Worm (Caenorhabditis elegans) whole organism, midembryonic: Measurements from ENCODE around the gene enri-2.

Experiments
- T22C8.4 ChIP-seq: fragments of 200-800 bp; sonication (Bioruptor generic); IDR thresholded peaks from 2 replicates; pipeline ENCODE4 v1.3.6; 2022; ENCODE audit warnings: missing genetic modification characterization, missing compliant biosample characterization
- cog-1 ChIP-seq: sonication (generic microtip); optimal IDR thresholded peaks from 2 replicates; lab custom pipeline; 2016; ENCODE audit warnings: missing genetic modification characterization, missing compliant biosample characterization
- flt-1 ChIP-seq: fragments of 200-800 bp; sonication (Bioruptor generic); IDR thresholded peaks from 2 replicates; pipeline ENCODE4 v1.3.6; 2022; ENCODE audit warnings: missing genetic modification characterization, missing compliant biosample characterization
- klf-2 ChIP-seq: fragments of 200-800 bp; sonication (Bioruptor generic); conservative IDR thresholded peaks from 2 replicates; pipeline ENCODE4 v1.3.6; 2022; ENCODE audit warnings: missing genetic modification reagents, missing genetic modification characterization, missing compliant biosample characterization
- med-1 ChIP-seq: sonication (generic microtip); optimal IDR thresholded peaks from 2 replicates; lab custom pipeline; 2017; ENCODE audit warnings: missing genetic modification characterization, mild to moderate bottlenecking, missing compliant biosample characterization, antibody characterized with exemption, missing genetic modification reagents; ENCODE audit not compliant: insufficient read depth
- ref-1 ChIP-seq: fragments of 200-800 bp; sonication (Bioruptor generic); conservative IDR thresholded peaks from 2 replicates; pipeline ENCODE4 v1.3.6; 2022; ENCODE audit warnings: missing genetic modification reagents, missing genetic modification characterization, missing compliant biosample characterization
- tab-1 ChIP-seq: fragments of 200-800 bp; sonication (Bioruptor generic); IDR thresholded peaks from 2 replicates; pipeline ENCODE4 v1.3.6; 2022; ENCODE audit warnings: missing genetic modification characterization, missing compliant biosample characterization
- ztf-23 ChIP-seq: fragments of 200-800 bp; sonication (Bioruptor generic); IDR thresholded peaks from 2 replicates; pipeline ENCODE4 v1.3.6; 2022; ENCODE audit warnings: missing genetic modification reagents, missing genetic modification characterization, missing compliant biosample characterization
- ztf-29 ChIP-seq: fragments of 200-800 bp; sonication (Bioruptor generic); IDR thresholded peaks from 2 replicates; pipeline ENCODE4 v1.3.6; 2022; ENCODE audit warnings: missing genetic modification reagents, missing genetic modification characterization, missing compliant biosample characterization

enri-2 gene

DNA sequence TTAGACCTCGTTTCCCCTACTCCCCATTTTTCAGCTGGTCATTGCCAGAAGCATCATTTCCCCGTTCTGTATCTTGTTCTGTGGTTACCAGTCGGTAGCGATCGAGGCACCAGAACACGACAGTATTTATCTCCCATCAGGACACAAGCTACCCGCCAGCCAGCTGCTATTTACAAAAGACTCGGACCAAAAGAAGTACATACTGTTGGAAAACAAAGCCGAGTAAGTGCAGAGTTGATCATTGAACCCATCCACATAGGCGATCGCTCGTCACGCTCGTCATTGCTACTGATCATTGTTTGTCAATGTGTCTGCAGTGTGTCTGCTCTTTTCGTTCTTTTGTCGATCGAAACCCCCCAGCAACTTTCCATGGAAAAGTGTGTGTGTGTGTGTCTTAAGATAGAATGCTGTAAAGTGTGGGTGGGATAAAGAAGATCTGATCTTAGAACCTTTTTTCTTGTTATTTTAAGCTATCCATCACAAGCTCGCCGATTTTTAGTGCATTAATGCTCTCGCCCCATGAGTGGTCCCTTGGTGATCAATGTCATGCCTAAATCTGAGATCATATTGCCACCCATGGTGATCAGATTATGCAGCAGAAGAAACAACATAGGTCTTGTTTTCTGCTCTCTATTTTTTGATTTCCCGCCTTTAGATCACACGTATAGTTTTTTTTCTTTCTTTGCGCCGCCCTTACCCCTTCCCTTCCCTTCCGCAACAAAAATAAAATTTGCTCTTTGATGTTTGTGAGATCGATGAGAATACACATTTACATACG is 14.1 kb downstream of the enri-2 start:
- no peak for TF ChIP-seq klf-2 (GFP tag; lab: Robert Waterston, UW)
- TF ChIP-seq T22C8.4, result no peak
- no peak for TF ChIP-seq tab-1 (GFP tag; lab: Robert Waterston, UW)
- 0 out of 2 replicates have a peak, but pooled peaks have one; percentile 10 for TF ChIP-seq flt-1 (GFP tag; lab: Robert Waterston, UW)

ce11 chrX:14560297-14560680 is 14.6 kb downstream of the enri-2 start:
- TF ChIP-seq med-1 (GFP tag; lab: Kevin White, UChicago) (no peak), cog-1 (tag; lab: Kevin White, UChicago) (peak; percentile 96)

DNA sequence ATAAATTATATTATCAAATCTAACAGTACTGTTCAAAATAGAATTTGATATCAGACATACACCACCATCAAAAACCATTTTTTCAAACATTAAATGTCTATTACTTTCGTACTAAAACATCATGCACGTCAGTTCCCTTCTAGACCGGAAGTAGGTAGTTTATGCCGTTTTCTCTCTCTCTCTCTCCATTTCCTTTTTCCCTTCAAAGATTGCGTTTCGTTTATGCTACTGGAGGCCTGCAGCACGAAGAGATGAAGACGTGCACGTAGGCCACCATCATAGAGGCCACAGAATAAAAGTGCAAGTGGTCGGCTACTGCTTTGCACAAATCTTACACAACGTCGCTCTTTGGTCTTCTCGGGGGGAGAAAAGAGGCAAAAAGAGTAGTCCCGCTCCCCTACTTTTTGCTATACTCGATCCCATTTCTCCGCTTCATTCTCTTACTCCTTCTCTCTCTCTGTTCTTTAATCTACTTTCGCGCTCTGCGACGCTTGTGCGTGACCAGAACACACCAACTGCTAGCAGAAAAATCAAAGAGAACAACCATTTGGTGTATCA is 15.9 kb downstream of the enri-2 start:
- TF ChIP-seq flt-1 (GFP tag; lab: Robert Waterston, UW) (no peak), ref-1 (GFP tag; lab: Robert Waterston, UW) (no peak), ztf-29 (GFP tag; lab: Robert Waterston, UW) (peak; percentile 52; the same call in 1 of the 2 replicates)

DNA sequence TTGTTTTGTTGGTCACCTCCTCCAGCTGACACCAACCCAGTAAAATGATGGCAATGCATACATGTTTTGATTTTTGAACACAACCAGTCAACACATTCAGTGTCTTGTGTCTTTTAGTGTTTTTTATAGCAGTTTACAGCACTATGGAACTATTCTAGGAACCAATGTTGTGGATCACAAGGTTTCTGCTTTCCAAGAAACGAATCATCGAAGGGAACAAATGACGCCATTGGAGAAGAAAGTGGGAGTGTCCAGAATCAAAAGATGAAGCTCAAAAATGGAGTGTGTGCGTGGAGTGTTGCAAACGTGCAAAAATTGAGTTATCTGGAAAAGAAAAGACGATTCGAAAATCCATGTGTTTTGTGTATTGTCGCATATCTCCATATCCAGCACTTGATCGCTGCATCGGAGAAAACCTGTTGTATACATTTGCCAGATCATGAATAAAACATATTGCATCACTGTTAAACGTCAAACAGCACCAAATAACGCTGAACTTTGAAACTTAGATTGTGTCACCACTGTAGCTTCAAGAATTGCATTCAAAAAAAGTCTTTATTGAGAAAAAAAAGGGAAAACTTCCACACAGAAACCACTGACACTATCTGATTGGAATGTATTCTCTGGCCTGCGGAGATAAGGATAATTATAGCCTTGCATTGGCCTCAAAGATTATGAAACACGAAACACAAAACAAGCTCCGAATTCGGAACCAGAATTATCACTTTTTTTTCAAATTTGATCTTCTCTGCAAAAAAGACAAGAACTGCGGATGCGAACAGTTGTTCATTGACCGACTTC is 16.8 kb downstream of the enri-2 start:
- TF ChIP-seq T22C8.4, result no peak
- no peak for TF ChIP-seq ztf-23 (GFP tag; lab: Robert Waterston, UW)
- TF ChIP-seq ref-1 (GFP tag; lab: Robert Waterston, UW), result no peak
- TF ChIP-seq med-1 (GFP tag; lab: Kevin White, UChicago), result no peak
- TF ChIP-seq ztf-29 (GFP tag; lab: Robert Waterston, UW), result no peak
- no peak for TF ChIP-seq tab-1 (GFP tag; lab: Robert Waterston, UW)

ce11 chrX:14563818-14564217 is 18.2 kb downstream of the enri-2 start:
- TF ChIP-seq ztf-29 (GFP tag; lab: Robert Waterston, UW) (no peak), med-1 (GFP tag; lab: Kevin White, UChicago) (no peak), flt-1 (GFP tag; lab: Robert Waterston, UW) (no peak), tab-1 (GFP tag; lab: Robert Waterston, UW) (no peak), ztf-23 (GFP tag; lab: Robert Waterston, UW) (no peak), klf-2 (GFP tag; lab: Robert Waterston, UW) (no peak), cog-1 (tag; lab: Kevin White, UChicago) (no peak), T22C8.4 (no peak), ref-1 (GFP tag; lab: Robert Waterston, UW) (no peak)

- TF ChIP-seq med-1 (GFP tag; lab: Kevin White, UChicago) (no peak), T22C8.4 (no peak), ztf-29 (GFP tag; lab: Robert Waterston, UW) (no peak)
These were observed 19.6 kb downstream of the enri-2 start for ce11 chrX:14565245-14565644.

DNA sequence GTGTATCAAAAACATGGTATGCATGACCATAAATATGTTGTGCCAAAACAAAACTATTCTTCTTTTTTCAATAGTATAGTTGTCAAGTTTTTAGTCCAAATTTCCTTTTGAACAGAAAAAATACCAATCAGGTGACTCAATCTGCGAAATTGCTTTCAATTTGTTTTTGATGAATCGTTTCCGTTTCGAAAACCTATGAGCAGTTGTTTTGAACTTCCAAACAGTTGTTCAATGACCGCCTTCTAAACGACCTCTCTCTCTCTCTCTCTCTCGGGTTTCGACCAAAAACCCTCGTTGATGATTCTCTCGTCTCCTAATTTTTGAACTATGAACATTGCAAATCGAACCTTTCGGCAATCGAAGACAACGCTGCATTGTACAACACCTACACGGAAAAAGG is 20.4 kb downstream of the enri-2 start:
- TF ChIP-seq T22C8.4 (no peak), flt-1 (GFP tag; lab: Robert Waterston, UW) (no peak), klf-2 (GFP tag; lab: Robert Waterston, UW) (no peak), ztf-29 (GFP tag; lab: Robert Waterston, UW) (no peak), med-1 (GFP tag; lab: Kevin White, UChicago) (no peak), tab-1 (GFP tag; lab: Robert Waterston, UW) (no peak), cog-1 (tag; lab: Kevin White, UChicago) (no peak), ref-1 (GFP tag; lab: Robert Waterston, UW) (no peak), ztf-23 (GFP tag; lab: Robert Waterston, UW) (no peak)

ce11 chrX:14568258-14568763 is 22.7 kb downstream of the enri-2 start:
- TF ChIP-seq T22C8.4 (no peak), med-1 (GFP tag; lab: Kevin White, UChicago) (no peak), klf-2 (GFP tag; lab: Robert Waterston, UW) (no peak), ref-1 (GFP tag; lab: Robert Waterston, UW) (no peak), ztf-29 (GFP tag; lab: Robert Waterston, UW) (no peak), flt-1 (GFP tag; lab: Robert Waterston, UW) (no peak), ztf-23 (GFP tag; lab: Robert Waterston, UW) (no peak), tab-1 (GFP tag; lab: Robert Waterston, UW) (no peak), cog-1 (tag; lab: Kevin White, UChicago) (no peak)

- TF ChIP-seq med-1 (GFP tag; lab: Kevin White, UChicago) (no peak), flt-1 (GFP tag; lab: Robert Waterston, UW) (no peak), tab-1 (GFP tag; lab: Robert Waterston, UW) (no peak), ztf-29 (GFP tag; lab: Robert Waterston, UW) (no peak), cog-1 (tag; lab: Kevin White, UChicago) (no peak), ztf-23 (GFP tag; lab: Robert Waterston, UW) (no peak)
These were observed 25.6 kb downstream of the enri-2 start for ce11 chrX:14571277-14571676.
